Worm (Caenorhabditis elegans): ENCODE data around the gene emg-1.

DNA sequence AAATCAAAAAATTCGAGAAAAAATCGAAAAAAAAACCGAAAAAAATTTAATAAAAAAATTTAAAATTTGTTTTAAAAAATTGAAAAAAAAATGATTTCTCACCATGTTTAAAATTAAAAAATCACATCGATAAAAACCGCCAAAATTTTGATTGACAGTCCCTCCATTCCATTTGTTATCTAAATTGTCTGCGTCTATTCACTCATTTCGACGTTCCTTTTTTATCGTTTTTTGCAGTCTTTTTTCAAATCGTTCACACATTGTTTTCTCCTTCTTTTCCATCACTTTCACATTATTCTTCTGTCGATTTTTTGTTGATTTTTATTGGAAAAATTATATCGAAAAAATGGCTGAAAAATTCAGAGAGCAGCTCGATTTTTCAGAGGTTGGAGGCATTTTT lies 6.8 kb downstream of the emg-1 start:
- TF ChIP-seq ces-1 (GFP tag; optimal IDR thresholded peaks at IDR 0.05) (no peak), nhr-28 (tag; optimal IDR thresholded peaks at IDR 0.05) (no peak), blmp-1 (tag; optimal IDR thresholded peaks at IDR 0.05) (no peak), drap-1 (GFP tag; optimal IDR thresholded peaks at IDR 0.05) (no peak), ztf-11 (tag; optimal IDR thresholded peaks at IDR 0.05) (no peak), unc-62 (GFP tag; optimal IDR thresholded peaks at IDR 0.05) (no peak), elt-3 (tag; optimal IDR thresholded peaks at IDR 0.05) (no peak), sptf-1 (tag; optimal IDR thresholded peaks at IDR 0.05) (no peak), M03D4.4 (tag; optimal IDR thresholded peaks at IDR 0.05) (no peak), ceh-83 (GFP tag; optimal IDR thresholded peaks at IDR 0.05) (no peak), flh-1 (GFP tag; optimal IDR thresholded peaks at IDR 0.05) (no peak), nhr-237 (tag; optimal IDR thresholded peaks at IDR 0.05) (no peak), ceh-43 (GFP tag; optimal IDR thresholded peaks at IDR 0.05) (no peak)

Data from whole organism, mixed stage, embryonic.